Worm (Caenorhabditis elegans) whole organism, L4 larva: Measurements from ENCODE around the gene tag-89.
A peak's percentile ranks its signal among the peaks of the same experiment; 100 is the strongest.

ENCODE experiments used
- D1046.2 ChIP-seq: fragments of 200-800 bp; sonication (Bioruptor generic); IDR thresholded peaks from 2 replicates; pipeline ENCODE4 v1.3.6; 2022; ENCODE audit warnings: missing genetic modification characterization, missing compliant biosample characterization
- F10B5.3 ChIP-seq: sonication (generic microtip); optimal IDR thresholded peaks from 2 replicates; lab custom pipeline; 2016; ENCODE audit warnings: mild to moderate bottlenecking, missing genetic modification characterization, missing compliant biosample characterization
- F44E2.7 ChIP-seq: fragments of 200-800 bp; sonication (Bioruptor generic); IDR thresholded peaks from 2 replicates; pipeline ENCODE4 v2.1.2; 2022; ENCODE audit warnings: missing genetic modification characterization, missing compliant biosample characterization
- F49E8.2 ChIP-seq: sonication (generic microtip); optimal IDR thresholded peaks from 2 replicates; lab custom pipeline; 2016; ENCODE audit warnings: missing compliant biosample characterization, mild to moderate bottlenecking, missing genetic modification characterization, borderline replicate concordance
- Y105C5A.15 ChIP-seq: fragments of 200-800 bp; sonication (Bioruptor generic); IDR thresholded peaks from 2 replicates; pipeline ENCODE4 v1.3.6; 2022; ENCODE audit warnings: missing genetic modification characterization, missing compliant biosample characterization
- Y48G9A.11 ChIP-seq: fragments of 200-800 bp; sonication (Bioruptor generic); IDR thresholded peaks from 2 replicates; pipeline ENCODE4 v1.3.6; 2022; ENCODE audit warnings: missing genetic modification reagents, missing genetic modification characterization, missing compliant biosample characterization
- ZK546.5 ChIP-seq, 2 experiments: sonication (generic microtip); optimal IDR thresholded peaks; 2 replicates each; lab custom pipeline; 2017; ENCODE audit warnings: missing biosample characterization in 2 of 2, missing genetic modification characterization in 2 of 2
- aha-1 ChIP-seq: fragments of 150-350 bp; peaks from one replicate; lab custom pipeline; 2014; ENCODE audit warnings: missing biosample characterization, missing genetic modification characterization
- aly-2 ChIP-seq: sonication (generic microtip); optimal IDR thresholded peaks from 2 replicates; lab custom pipeline; 2018; ENCODE audit warnings: missing biosample characterization, missing genetic modification characterization
- arid-1 ChIP-seq: fragments of 200-800 bp; sonication (Bioruptor generic); conservative IDR thresholded peaks from 2 replicates; pipeline ENCODE4 v1.3.6; 2022; ENCODE audit warnings: missing genetic modification reagents, missing genetic modification characterization, missing compliant biosample characterization
- ceh-20 ChIP-seq: fragments of 200-800 bp; sonication (Bioruptor generic); IDR thresholded peaks from 2 replicates; pipeline ENCODE4 v1.3.6; 2022; ENCODE audit warnings: missing genetic modification reagents, missing genetic modification characterization, missing compliant biosample characterization
- ceh-32 ChIP-seq: sonication (generic microtip); optimal IDR thresholded peaks from 2 replicates; lab custom pipeline; 2016; ENCODE audit warnings: mild to moderate bottlenecking, missing genetic modification characterization, missing compliant biosample characterization; ENCODE audit not compliant: poor library complexity
- ceh-44 ChIP-seq: fragments of 200-800 bp; sonication (Bioruptor generic); IDR thresholded peaks from 2 replicates; pipeline ENCODE4 v1.3.6; 2022; ENCODE audit warnings: missing genetic modification reagents, missing genetic modification characterization, missing compliant biosample characterization
- ceh-82 ChIP-seq: sonication (generic microtip); optimal IDR thresholded peaks from 2 replicates; lab custom pipeline; 2017; ENCODE audit warnings: missing biosample characterization, missing genetic modification characterization
- ces-1 ChIP-seq: fragments of 150-350 bp; sonication (generic microtip); optimal IDR thresholded peaks from 4 replicates; lab custom pipeline; 2014; ENCODE audit warnings: missing biosample characterization, missing genetic modification reagents, missing genetic modification characterization
- ctbp-1 ChIP-seq: fragments of 200-800 bp; sonication (Bioruptor generic); IDR thresholded peaks from 2 replicates; pipeline ENCODE4 v1.3.6; 2022; ENCODE audit warnings: missing genetic modification reagents, missing genetic modification characterization, missing compliant biosample characterization
- daf-12 ChIP-seq: fragments of 150-350 bp; optimal IDR thresholded peaks from 2 replicates; lab custom pipeline; 2014; ENCODE audit warnings: missing biosample characterization, missing genetic modification reagents, missing genetic modification characterization
- dmd-6 ChIP-seq: fragments of 200-800 bp; sonication (Bioruptor generic); IDR thresholded peaks from 2 replicates; pipeline ENCODE4 v1.3.6; 2022; ENCODE audit warnings: missing genetic modification reagents, missing genetic modification characterization, missing compliant biosample characterization
- dve-1 ChIP-seq: sonication (generic microtip); optimal IDR thresholded peaks from 2 replicates; lab custom pipeline; 2017; ENCODE audit warnings: antibody characterized with exemption, mild to moderate bottlenecking, missing genetic modification characterization, missing compliant biosample characterization; ENCODE audit not compliant: insufficient read depth
- hlh-11 ChIP-seq: fragments of 200-800 bp; sonication (Bioruptor generic); optimal IDR thresholded peaks from 2 replicates; lab custom pipeline; 2018; ENCODE audit warnings: mild to moderate bottlenecking, missing genetic modification characterization, missing compliant biosample characterization
- lin-39 ChIP-seq: fragments of 150-350 bp; optimal IDR thresholded peaks from 2 replicates; lab custom pipeline; 2014; ENCODE audit warnings: missing biosample characterization, missing genetic modification reagents, missing genetic modification characterization
- lir-3 ChIP-seq: sonication (generic microtip); optimal IDR thresholded peaks from 2 replicates; lab custom pipeline; 2016; ENCODE audit warnings: mild to moderate bottlenecking, missing genetic modification characterization, missing compliant biosample characterization
- madf-9 ChIP-seq: fragments of 200-800 bp; sonication (Bioruptor generic); conservative IDR thresholded peaks from 2 replicates; pipeline ENCODE4 v1.3.6; 2022; ENCODE audit warnings: missing genetic modification reagents, missing genetic modification characterization, missing compliant biosample characterization
- mdt-29 ChIP-seq: fragments of 200-800 bp; sonication (Bioruptor generic); IDR thresholded peaks from 2 replicates; pipeline ENCODE4 v1.3.6; 2022; ENCODE audit warnings: missing genetic modification reagents, missing genetic modification characterization, missing compliant biosample characterization
- mep-1 ChIP-seq: fragments of 150-350 bp; sonication (generic microtip); optimal IDR thresholded peaks from 3 replicates; lab custom pipeline; 2014; ENCODE audit warnings: missing biosample characterization, missing genetic modification characterization
- mxl-2 ChIP-seq: fragments of 200-800 bp; sonication (Bioruptor generic); conservative IDR thresholded peaks from 2 replicates; pipeline ENCODE4 v1.3.6; 2022; ENCODE audit warnings: missing genetic modification reagents, missing genetic modification characterization, missing compliant biosample characterization
- mxl-3 ChIP-seq: fragments of 200-800 bp; sonication (Bioruptor generic); optimal IDR thresholded peaks from 2 replicates; lab custom pipeline; 2018; ENCODE audit warnings: mild to moderate bottlenecking, missing genetic modification characterization, missing compliant biosample characterization
- nhr-11 ChIP-seq: fragments of 150-350 bp; optimal IDR thresholded peaks from 2 replicates; lab custom pipeline; 2014; ENCODE audit warnings: missing biosample characterization, missing genetic modification characterization
- nhr-237 ChIP-seq: sonication (generic microtip); optimal IDR thresholded peaks from 2 replicates; lab custom pipeline; 2017; ENCODE audit warnings: missing biosample characterization, missing genetic modification characterization
- nhr-28 ChIP-seq: fragments of 150-350 bp; optimal IDR thresholded peaks from 2 replicates; lab custom pipeline; 2014; ENCODE audit warnings: missing biosample characterization, missing genetic modification characterization
- nhr-77 ChIP-seq: fragments of 150-350 bp; optimal IDR thresholded peaks from 2 replicates; lab custom pipeline; 2014; ENCODE audit warnings: missing biosample characterization, missing genetic modification characterization
- rbr-2 ChIP-seq: sonication (generic microtip); optimal IDR thresholded peaks from 2 replicates; lab custom pipeline; 2016; ENCODE audit warnings: missing genotype, missing genetic modification characterization, missing compliant biosample characterization
- saeg-2 ChIP-seq: fragments of 200-800 bp; sonication (Bioruptor generic); IDR thresholded peaks from 2 replicates; pipeline ENCODE4 v1.3.6; 2022; ENCODE audit warnings: missing genetic modification reagents, missing genetic modification characterization, missing compliant biosample characterization
- snpc-1.2 ChIP-seq: fragments of 200-800 bp; sonication (Bioruptor generic); IDR thresholded peaks from 2 replicates; pipeline ENCODE4 v1.3.6; 2022; ENCODE audit warnings: missing genetic modification reagents, missing genetic modification characterization, missing compliant biosample characterization
- snpc-4 ChIP-seq: fragments of 150-350 bp; optimal IDR thresholded peaks from 2 replicates; lab custom pipeline; 2014; ENCODE audit warnings: missing biosample characterization, missing genetic modification characterization
- unc-62 ChIP-seq, 3 experiments: fragments of 150-350 bp in 1 of 3; sonication (generic microtip); optimal IDR thresholded peaks in 2 of 3; peaks in 1 of 3; 1 replicate in 1 of 3; 2 replicates in 2 of 3; lab custom pipeline; 2014 to 2017; ENCODE audit warnings: missing biosample characterization in 3 of 3, missing genetic modification characterization in 3 of 3, missing genetic modification reagents in 3 of 3, missing genotype in 1 of 3
- zfp-2 ChIP-seq: sonication (generic microtip); optimal IDR thresholded peaks from 2 replicates; lab custom pipeline; 2016; ENCODE audit warnings: mild to moderate bottlenecking, missing genetic modification characterization, missing compliant biosample characterization
- zip-2 ChIP-seq: fragments of 150-350 bp; optimal IDR thresholded peaks from 2 replicates; lab custom pipeline; 2014; ENCODE audit warnings: missing biosample characterization, missing genetic modification characterization

The tag-89 gene

DNA sequence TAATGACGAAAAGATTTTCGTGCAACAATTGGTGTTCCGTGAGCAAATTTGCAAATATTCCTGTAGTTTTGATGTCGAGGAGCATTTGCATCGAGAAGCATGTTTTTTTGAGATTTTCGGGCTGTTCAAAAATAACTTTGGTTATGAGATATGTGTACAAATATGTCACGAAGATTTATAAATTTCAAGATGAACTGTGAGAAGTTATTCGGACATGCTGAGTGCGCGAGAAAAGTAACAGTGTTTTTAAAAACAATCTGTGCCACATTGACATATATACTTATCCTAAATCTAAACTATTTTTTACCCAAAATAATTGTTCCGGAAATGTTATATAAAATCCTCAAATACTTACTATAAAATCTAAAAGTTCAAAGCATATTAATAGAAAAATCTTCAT, 27.4 kb downstream of the tag-89 start, which contains the start of gene F22B3.7:
TSS of gene F22B3.7 (minus strand) at position 101 of the 400 bp plus-strand sequence.
- no peak for TF ChIP-seq daf-12 (tag; lab: Kevin White, UChicago)
- no peak for TF ChIP-seq arid-1
- no peak for TF ChIP-seq nhr-237 (tag; lab: Kevin White, UChicago)
- no peak for TF ChIP-seq hlh-11 (tag; lab: Kevin White, UChicago)
- TF ChIP-seq aha-1 (tag; lab: Kevin White, UChicago): no peak
- no peak for TF ChIP-seq saeg-2
- no peak for TF ChIP-seq mxl-3 (GFP tag; lab: Kevin White, UChicago)
- TF ChIP-seq dmd-6 (GFP tag; lab: Robert Waterston, UW): no peak
- TF ChIP-seq F44E2.7 (GFP tag; lab: Robert Waterston, UW): no peak
- no peak for TF ChIP-seq aly-2 (tag; lab: Kevin White, UChicago)
- no peak for TF ChIP-seq ceh-82 (tag; lab: Kevin White, UChicago)
- TF ChIP-seq Y48G9A.11 (GFP tag; lab: Robert Waterston, UW): no peak
- no peak for TF ChIP-seq snpc-1.2
- no peak for TF ChIP-seq mep-1 (tag; lab: Kevin White, UChicago)
- TF ChIP-seq madf-9 (GFP tag; lab: Robert Waterston, UW): no peak
- TF ChIP-seq lin-39: no peak
- TF ChIP-seq, all 104 proteins: peak for 0

ce11 chrIV:11424830-11425229, 30.5 kb downstream of the tag-89 start, which contains the start of gene F22B3.8:
Gene F22B3.8, minus strand, starts transcription at chrIV:11424930.
- TF ChIP-seq unc-62 (GFP tag; optimal IDR thresholded peaks at IDR 0.05 in 1 of 2; lab: Kevin White, UChicago) (peak in 1 of 2 experiments; percentile 39), unc-62 (tag; optimal IDR thresholded peaks at IDR 0.05; lab: Kevin White, UChicago) (no peak), mdt-29 (no peak), nhr-11 (no peak)

ce11 chrIV:11425442-11425841, 31.1 kb downstream of the tag-89 start, which contains the start of gene kin-4:
Gene kin-4, plus strand, starts transcription at chrIV:11425742.
- TF ChIP-seq nhr-77 (tag; lab: Kevin White, UChicago): no peak
- TF ChIP-seq mep-1 (tag; lab: Kevin White, UChicago): no peak
- TF ChIP-seq ceh-44: no peak
- TF ChIP-seq arid-1: no peak
- no peak for TF ChIP-seq madf-9 (GFP tag; lab: Robert Waterston, UW)
- TF ChIP-seq ceh-32 (tag; lab: Kevin White, UChicago): no peak
- no peak for TF ChIP-seq zfp-2
- no peak for TF ChIP-seq nhr-28
- no peak for TF ChIP-seq rbr-2
- no peak for TF ChIP-seq F10B5.3 (tag; lab: Kevin White, UChicago)
- TF ChIP-seq D1046.2 (GFP tag; lab: Robert Waterston, UW): no peak
- TF ChIP-seq Y105C5A.15 (GFP tag; lab: Robert Waterston, UW): no peak
- TF ChIP-seq snpc-4: no peak
- TF ChIP-seq mxl-2: no peak

DNA sequence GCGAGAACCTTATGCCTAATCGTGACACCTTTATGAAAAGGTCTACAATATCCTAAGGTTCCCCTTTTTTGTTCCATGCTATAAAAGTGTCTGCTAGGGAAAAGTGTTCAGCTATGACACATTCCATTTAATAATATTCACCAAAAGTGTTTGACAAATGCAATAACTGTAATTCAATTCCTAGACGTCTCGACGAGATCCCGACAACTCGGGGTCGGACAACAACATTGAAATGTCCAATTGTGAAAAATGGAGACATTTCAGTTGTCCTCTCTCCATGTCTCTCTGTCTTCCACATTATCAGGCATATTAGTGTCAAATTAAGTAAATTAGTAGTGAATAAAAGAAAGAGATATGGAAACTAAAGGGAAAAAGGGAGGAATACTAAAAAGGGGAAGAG, 37.1 kb downstream of the tag-89 start:
- TF ChIP-seq F49E8.2: no peak
- peak; percentile 28 for TF ChIP-seq ces-1 (GFP tag; lab: Kevin White, UChicago)
- TF ChIP-seq ctbp-1: 0 out of 2 replicates have a peak, but pooled peaks have one; percentile 28
- no peak for TF ChIP-seq ZK546.5 (tag; optimal IDR thresholded peaks at IDR 0.05; lab: Kevin White, UChicago)
- TF ChIP-seq lir-3 (tag; lab: Kevin White, UChicago): no peak
- no peak for TF ChIP-seq dve-1
- TF ChIP-seq zip-2: no peak
- TF ChIP-seq ceh-20 (GFP tag; lab: Robert Waterston, UW): no peak
- no peak for TF ChIP-seq ceh-44
